Worm (Caenorhabditis elegans) whole organism, midembryonic: ENCODE results near the gene Y51H4A.1.

Source experiments
- T22C8.4 ChIP-seq: fragments of 200-800 bp; sonication (Bioruptor generic); IDR thresholded peaks from 2 replicates; pipeline ENCODE4 v1.3.6; 2022; ENCODE audit warnings: missing genetic modification characterization, missing compliant biosample characterization
- cog-1 ChIP-seq: sonication (generic microtip); optimal IDR thresholded peaks from 2 replicates; lab custom pipeline; 2016; ENCODE audit warnings: missing genetic modification characterization, missing compliant biosample characterization
- klf-2 ChIP-seq: fragments of 200-800 bp; sonication (Bioruptor generic); conservative IDR thresholded peaks from 2 replicates; pipeline ENCODE4 v1.3.6; 2022; ENCODE audit warnings: missing genetic modification reagents, missing genetic modification characterization, missing compliant biosample characterization
- med-1 ChIP-seq: sonication (generic microtip); optimal IDR thresholded peaks from 2 replicates; lab custom pipeline; 2017; ENCODE audit warnings: missing genetic modification characterization, mild to moderate bottlenecking, missing compliant biosample characterization, antibody characterized with exemption, missing genetic modification reagents; ENCODE audit not compliant: insufficient read depth
- ref-1 ChIP-seq: fragments of 200-800 bp; sonication (Bioruptor generic); conservative IDR thresholded peaks from 2 replicates; pipeline ENCODE4 v1.3.6; 2022; ENCODE audit warnings: missing genetic modification reagents, missing genetic modification characterization, missing compliant biosample characterization
- tab-1 ChIP-seq: fragments of 200-800 bp; sonication (Bioruptor generic); IDR thresholded peaks from 2 replicates; pipeline ENCODE4 v1.3.6; 2022; ENCODE audit warnings: missing genetic modification characterization, missing compliant biosample characterization
- ztf-29 ChIP-seq: fragments of 200-800 bp; sonication (Bioruptor generic); IDR thresholded peaks from 2 replicates; pipeline ENCODE4 v1.3.6; 2022; ENCODE audit warnings: missing genetic modification reagents, missing genetic modification characterization, missing compliant biosample characterization

- no peak for TF ChIP-seq klf-2 (GFP tag; lab: Robert Waterston, UW)
- TF ChIP-seq med-1 = no peak
- TF ChIP-seq T22C8.4 = no peak
- no peak for TF ChIP-seq cog-1 (tag; lab: Kevin White, UChicago)
- TF ChIP-seq ztf-29 (GFP tag; lab: Robert Waterston, UW) = no peak
- no peak for TF ChIP-seq tab-1 (GFP tag; lab: Robert Waterston, UW)
- TF ChIP-seq ref-1 (GFP tag; lab: Robert Waterston, UW) = no peak
Measured at ce11 chrIV:16505632-16506203, 28.6 kb upstream of the Y51H4A.1 start, which contains the start of gene zip-7.
